Worm (Caenorhabditis elegans) whole organism, L3 larva: ENCODE data around the gene srd-31.

Experiments used
- ama-1 ChIP-seq: fragments of 150-350 bp; optimal IDR thresholded peaks from 2 replicates; lab custom pipeline; 2018
- mml-1 ChIP-seq: fragments of 150-350 bp; sonication (generic microtip); optimal IDR thresholded peaks from 3 replicates; lab custom pipeline; 2014; ENCODE audit warnings: missing biosample characterization, missing genetic modification characterization
- nhr-11 ChIP-seq: fragments of 150-350 bp; optimal IDR thresholded peaks from 2 replicates; lab custom pipeline; 2014; ENCODE audit warnings: missing biosample characterization, missing genetic modification characterization
- unc-39 ChIP-seq: sonication (generic microtip); optimal IDR thresholded peaks from 4 replicates; lab custom pipeline; 2017; ENCODE audit warnings: missing biosample characterization, missing genetic modification characterization

ce11 chrV:7635469-7635868 is 912 bp upstream of the srd-31 start, which contains the start of gene srd-29:
- no peak for TF ChIP-seq unc-39 (tag; lab: Kevin White, UChicago)
- no peak for TF ChIP-seq nhr-11 (tag; lab: Kevin White, UChicago)
- no peak for TF ChIP-seq mml-1 (tag; lab: Kevin White, UChicago)
- no peak for TF ChIP-seq ama-1 (lab: Kevin White, UChicago)
